Worm (Caenorhabditis elegans): ENCODE measurements around the gene C34H4.2.

- TF ChIP-seq lin-15B (tag; optimal IDR thresholded peaks at IDR 0.05) (no peak), nhr-12 (tag; optimal IDR thresholded peaks at IDR 0.05) (no peak), pqm-1 (tag; optimal IDR thresholded peaks at IDR 0.05) (no peak), ama-1 (optimal IDR thresholded peaks at IDR 0.05) (no peak), mdl-1 (tag; optimal IDR thresholded peaks at IDR 0.05) (no peak), nhr-237 (tag; optimal IDR thresholded peaks at IDR 0.05) (no peak), unc-62 (GFP tag; optimal IDR thresholded peaks at IDR 0.05) (no peak), nfya-1 (tag; optimal IDR thresholded peaks at IDR 0.05; ENCODE audit: insufficient read depth) (no peak)
Observed at ce11 chrIV:1536316-1536715, 17.2 kb upstream of the C34H4.2 start, which contains the start of gene K03H6.5.

Measured in whole organism, L3 larva.